Fruit fly (Drosophila melanogaster): ENCODE measurements around the gene CycT.

CycT gene

DNA sequence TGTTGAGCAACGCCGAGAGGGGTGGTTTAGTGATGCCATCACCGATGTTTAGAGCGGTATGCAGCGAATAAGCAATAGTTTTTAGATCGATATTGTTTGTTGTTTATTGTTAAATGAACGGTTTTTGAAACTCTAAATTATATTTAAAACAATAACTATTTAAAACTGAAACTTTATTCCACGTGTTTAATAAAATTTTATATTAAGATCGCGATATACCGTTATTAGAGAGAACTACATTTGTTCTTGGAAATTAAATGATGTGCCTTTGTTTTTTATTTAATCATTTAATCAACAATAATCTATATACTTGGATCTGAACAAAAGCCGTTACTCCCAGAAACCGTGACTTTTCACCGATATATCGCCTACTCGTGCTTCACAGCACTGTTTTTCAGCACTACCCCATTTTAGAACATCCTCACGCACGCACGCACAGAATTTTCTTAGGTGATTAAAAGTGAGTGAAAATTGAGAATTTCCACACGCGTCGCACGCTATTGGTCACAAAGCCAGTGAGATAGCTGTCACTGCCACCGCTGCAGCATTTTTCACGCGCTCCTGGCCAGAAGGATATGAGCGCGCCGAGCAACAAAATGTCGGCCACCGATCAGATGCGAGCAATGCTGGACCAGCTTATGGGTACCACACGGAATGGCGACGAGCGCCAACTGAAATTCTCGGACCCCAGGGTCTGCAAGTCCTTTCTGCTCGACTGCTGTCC, 43.5 kb downstream of the CycT start, which contains the start of the genes U4-U6-60K and CG7564 (continued):
- TF ChIP-seq Meics (GFP tag; optimal IDR thresholded peaks at IDR 0.05), result peak; percentile 73
- peak; percentile 32 for TF ChIP-seq D19B (GFP tag; optimal IDR thresholded peaks at IDR 0.05)
- peak; percentile 50 for TF ChIP-seq zen (tag; optimal IDR thresholded peaks at IDR 0.05)
- TF ChIP-seq CG1529 (GFP tag; optimal IDR thresholded peaks at IDR 0.05), result no peak
- no peak for TF ChIP-seq mirr (GFP tag; optimal IDR thresholded peaks at IDR 0.05)
- peak; percentile 4 for TF ChIP-seq Deaf1 (tag; optimal IDR thresholded peaks at IDR 0.05)
- peak; percentile 50 for TF ChIP-seq ems (GFP tag; optimal IDR thresholded peaks at IDR 0.05)
- TF ChIP-seq gsb (GFP tag; IDR thresholded peaks at IDR 0.05), result no peak
- peak; percentile 3 for TF ChIP-seq CG3407 (GFP tag; optimal IDR thresholded peaks at IDR 0.05)
- TF ChIP-seq CG1024 (GFP tag; IDR thresholded peaks at IDR 0.05), result 0 out of 2 replicates have a peak, but pooled peaks have one; percentile 34
- TF ChIP-seq Dref (GFP tag; IDR thresholded peaks at IDR 0.05), result peak; percentile 38; the same call in 1 of the 2 replicates
- peak; percentile 24 for TF ChIP-seq nerfin-1 (tag; optimal IDR thresholded peaks at IDR 0.05)
- peak; percentile 22 for TF ChIP-seq Blimp-1 (GFP tag; optimal IDR thresholded peaks at IDR 0.05)
- TF ChIP-seq jing (GFP tag; optimal IDR thresholded peaks at IDR 0.05), result no peak
- TF ChIP-seq knrl (GFP tag; IDR thresholded peaks at IDR 0.05; ENCODE audit: partially characterized antibody), result peak; percentile 99
- TF ChIP-seq Doc3 (GFP tag; IDR thresholded peaks at IDR 0.05; ENCODE audit: partially characterized antibody), result peak; percentile 87
- TF ChIP-seq CG31224 (GFP tag; IDR thresholded peaks at IDR 0.05), result peak; percentile 40; the same call in 1 of the 2 replicates
- peak; percentile 44 for TF ChIP-seq eyg (GFP tag; optimal IDR thresholded peaks at IDR 0.05)
- TF ChIP-seq Rx (GFP tag; IDR thresholded peaks at IDR 0.05), result no peak; the same call in 1 of the 2 replicates
- TF ChIP-seq CG17359 (tag; optimal IDR thresholded peaks at IDR 0.05), result peak; percentile 9
- no peak for TF ChIP-seq CG8281 (tag; optimal IDR thresholded peaks at IDR 0.05)
- peak in 1 of 2 experiments; percentile 8 for TF ChIP-seq bsh (GFP tag; optimal IDR thresholded peaks at IDR 0.05)
- TF ChIP-seq CG4730 (GFP tag; IDR thresholded peaks at IDR 0.05), result 0 out of 2 replicates have a peak, but pooled peaks have one; percentile 11
- TF ChIP-seq CG3065 (GFP tag; optimal IDR thresholded peaks at IDR 0.05), result peak; percentile 31
- TF ChIP-seq vfl (GFP tag; optimal IDR thresholded peaks at IDR 0.05), result peak; percentile 57
- TF ChIP-seq hkb (optimal IDR thresholded peaks at IDR 0.05), result peak; percentile 61
- TF ChIP-seq hkb (GFP tag; IDR thresholded peaks at IDR 0.05), result no peak
- peak; percentile 52 for TF ChIP-seq Mad (GFP tag; optimal IDR thresholded peaks at IDR 0.05)
- TF ChIP-seq CG13123 (GFP tag; optimal IDR thresholded peaks at IDR 0.05), result peak; percentile 15
- TF ChIP-seq tap (tag; optimal IDR thresholded peaks at IDR 0.05), result no peak
- no peak for TF ChIP-seq CG31365 (tag; optimal IDR thresholded peaks at IDR 0.05)
- peak; percentile 55 for TF ChIP-seq trem (tag; optimal IDR thresholded peaks at IDR 0.05)
- peak in 1 of 2 experiments; percentile 40 for TF ChIP-seq crp (GFP tag; optimal IDR thresholded peaks at IDR 0.05)
- TF ChIP-seq CG8359 (GFP tag; optimal IDR thresholded peaks at IDR 0.05; ENCODE audit: borderline replicate concordance), result no peak
- no peak for TF ChIP-seq HLHmδ (GFP tag; optimal IDR thresholded peaks at IDR 0.05)
- peak; percentile 69 for TF ChIP-seq mam (GFP tag; optimal IDR thresholded peaks at IDR 0.05)
- peak; percentile 51 for TF ChIP-seq CG15601 (tag; optimal IDR thresholded peaks at IDR 0.05)
- TF ChIP-seq prd (optimal IDR thresholded peaks at IDR 0.05), result no peak
- peak; percentile 58; the same call in 2 of the 3 replicates for TF ChIP-seq prd (GFP tag; IDR thresholded peaks at IDR 0.05)
- no peak for TF ChIP-seq chif (GFP tag; optimal IDR thresholded peaks at IDR 0.05)
- no peak for TF ChIP-seq ftz-f1 (GFP tag; optimal IDR thresholded peaks at IDR 0.05)
- no peak for TF ChIP-seq fd3F (GFP tag; optimal IDR thresholded peaks at IDR 0.05)
- TF ChIP-seq cato (GFP tag; optimal IDR thresholded peaks at IDR 0.05; ENCODE audit: borderline replicate concordance), result peak; percentile 64
- peak in 1 of 2 experiments; percentile 57 for TF ChIP-seq Hr51 (GFP tag; optimal IDR thresholded peaks at IDR 0.05)
- no peak for TF ChIP-seq CG11504 (tag; optimal IDR thresholded peaks at IDR 0.05)
- 0 out of 2 replicates have a peak, but pooled peaks have one; percentile 30 for TF ChIP-seq CG14667 (GFP tag; IDR thresholded peaks at IDR 0.05)
- peak; percentile 70 for TF ChIP-seq slou (GFP tag; optimal IDR thresholded peaks at IDR 0.05)
- TF ChIP-seq CG3995 (GFP tag; optimal IDR thresholded peaks at IDR 0.05), result peak; percentile 99
